Worm (Caenorhabditis elegans): ENCODE results near the gene Y22D7AL.15.
A peak's percentile ranks its signal among the peaks of the same experiment; 100 is the strongest.

The Y22D7AL.15 gene

ce11 chrIII:1659763-1660162 lies at the start of gene Y22D7AL.15:
TSS of gene Y22D7AL.15 (minus strand) at chrIII:1659863.
- TF ChIP-seq set-16 (GFP tag; IDR thresholded peaks at IDR 0.05) (peak; percentile 17; the same call in 1 of the 2 replicates), nhr-237 (tag; optimal IDR thresholded peaks at IDR 0.05) (no peak)

- TF ChIP-seq T26A8.4 (GFP tag; IDR thresholded peaks at IDR 0.05) (0 out of 2 replicates have a peak, but pooled peaks have one; percentile 22), dmd-6 (GFP tag; IDR thresholded peaks at IDR 0.05) (peak; percentile 8; the same call in 1 of the 2 replicates), arid-1 (GFP tag; conservative IDR thresholded peaks at IDR 0.05) (peak; percentile 16), lin-38 (GFP tag; IDR thresholded peaks at IDR 0.05) (peak; percentile 67), lim-7 (GFP tag; IDR thresholded peaks at IDR 0.05) (peak; percentile 58; the same call in 1 of the 2 replicates), egl-43 (GFP tag; IDR thresholded peaks at IDR 0.05) (peak; percentile 83), nhr-41 (GFP tag; IDR thresholded peaks at IDR 0.05) (peak; percentile 40; the same call in 1 of the 2 replicates), ceh-44 (GFP tag; IDR thresholded peaks at IDR 0.05) (0 out of 2 replicates have a peak, but pooled peaks have one; percentile 51), set-16 (GFP tag; IDR thresholded peaks at IDR 0.05) (peak; percentile 44; the same call in 1 of the 2 replicates), lin-29 (GFP tag; IDR thresholded peaks at IDR 0.05) (peak; percentile 40; the same call in 1 of the 2 replicates), Y48G9A.11 (GFP tag; IDR thresholded peaks at IDR 0.05) (peak; percentile 53; the same call in 1 of the 2 replicates), dmd-8 (GFP tag; IDR thresholded peaks at IDR 0.05) (peak; percentile 76; the same call in 1 of the 2 replicates), F26F4.8 (GFP tag; conservative IDR thresholded peaks at IDR 0.05) (0 out of 2 replicates have a peak, but pooled peaks have one; percentile 61), F44E2.7 (GFP tag; IDR thresholded peaks at IDR 0.05) (0 out of 2 replicates have a peak, but pooled peaks have one; percentile 26), D1046.2 (GFP tag; IDR thresholded peaks at IDR 0.05) (0 out of 2 replicates have a peak, but pooled peaks have one; percentile 66), madf-5 (GFP tag; IDR thresholded peaks at IDR 0.05) (peak in 1 of 2 experiments; percentile 72; a peak in 1 of 4 replicates), snpc-1.2 (GFP tag; IDR thresholded peaks at IDR 0.05) (peak; percentile 66; the same call in 1 of the 2 replicates)
These were observed 47.6 kb upstream of the Y22D7AL.15 start for ce11 chrIII:1707218-1707617.

- TF ChIP-seq pqm-1 (tag; optimal IDR thresholded peaks at IDR 0.05) (peak; percentile 6), Y105C5A.15 (GFP tag; IDR thresholded peaks at IDR 0.05) (no peak)
These were observed 46.1 kb upstream of the Y22D7AL.15 start, which contains the start of the genes fbxa-13 and Y22D7AR.2 for ce11 chrIII:1705799-1706198. TSS of gene fbxa-13 (minus strand) at chrIII:1705899. TSS of gene Y22D7AR.2 (plus strand) at chrIII:1705946.

ce11 chrIII:1705331-1705730 lies 45.7 kb upstream of the Y22D7AL.15 start:
- TF ChIP-seq unc-39 (tag; optimal IDR thresholded peaks at IDR 0.05) (no peak), nhr-77 (tag; optimal IDR thresholded peaks at IDR 0.05) (peak; percentile 36), duxl-1 (tag; optimal IDR thresholded peaks at IDR 0.05; ENCODE audit: poor library complexity) (no peak), zfp-2 (tag; optimal IDR thresholded peaks at IDR 0.05) (no peak), nhr-102 (tag; optimal IDR thresholded peaks at IDR 0.05) (no peak), tag-97 (GFP tag; IDR thresholded peaks at IDR 0.05) (no peak), ceh-44 (GFP tag; IDR thresholded peaks at IDR 0.05) (no peak), set-16 (GFP tag; IDR thresholded peaks at IDR 0.05) (no peak), unc-62 (GFP tag; optimal IDR thresholded peaks at IDR 0.05 in 1 of 2) (no peak), unc-62 (tag; optimal IDR thresholded peaks at IDR 0.05) (no peak), zip-11 (GFP tag; IDR thresholded peaks at IDR 0.05) (no peak), skn-1 (tag; optimal IDR thresholded peaks at IDR 0.05) (no peak), lsy-2 (tag; optimal IDR thresholded peaks at IDR 0.05) (no peak), hlh-11 (tag; optimal IDR thresholded peaks at IDR 0.05) (no peak), zag-1 (tag; optimal IDR thresholded peaks at IDR 0.05) (no peak), aha-1 (tag) (peak; percentile 81), ztf-11 (tag; optimal IDR thresholded peaks at IDR 0.05) (no peak), egl-43 (GFP tag; IDR thresholded peaks at IDR 0.05) (no peak), Y105C5A.15 (GFP tag; IDR thresholded peaks at IDR 0.05) (no peak), nhr-76 (tag; optimal IDR thresholded peaks at IDR 0.05) (no peak), sdz-12 (GFP tag; optimal IDR thresholded peaks at IDR 0.05) (no peak), hmg-1.1 (GFP tag; IDR thresholded peaks at IDR 0.05) (0 out of 2 replicates have a peak, but pooled peaks have one; percentile 30), nhr-48 (tag; optimal IDR thresholded peaks at IDR 0.05) (no peak), nhr-11 (tag; optimal IDR thresholded peaks at IDR 0.05) (no peak), vab-7 (GFP tag; IDR thresholded peaks at IDR 0.05) (no peak), php-3 (GFP tag; IDR thresholded peaks at IDR 0.05) (no peak), gei-8 (GFP tag; optimal IDR thresholded peaks at IDR 0.05) (no peak), Y5F2A.4 (GFP tag; optimal IDR thresholded peaks at IDR 0.05) (no peak), lim-7 (GFP tag; IDR thresholded peaks at IDR 0.05) (no peak), ceh-32 (tag; optimal IDR thresholded peaks at IDR 0.05; ENCODE audit: poor library complexity) (no peak), dpl-1 (GFP tag; optimal IDR thresholded peaks at IDR 0.05) (peak; percentile 28)

Data from whole organism, L4 larva.